Fruit fly (Drosophila melanogaster) Kc167 (cell line): Measurements from ENCODE around the gene Pif1A.

Experiments
- h ChIP-seq: fragments of >200 bp; optimal IDR thresholded peaks from 3 replicates; lab custom pipeline; 2018; ENCODE audit warnings: missing external identifiers
- insv ChIP-seq: fragments of >200 bp; optimal IDR thresholded peaks from 3 replicates; lab custom pipeline; 2018; ENCODE audit warnings: missing external identifiers
- psq ChIP-seq: fragments of >200 bp; optimal IDR thresholded peaks from 2 replicates; lab custom pipeline; 2017; ENCODE audit warnings: missing external identifiers

DNA sequence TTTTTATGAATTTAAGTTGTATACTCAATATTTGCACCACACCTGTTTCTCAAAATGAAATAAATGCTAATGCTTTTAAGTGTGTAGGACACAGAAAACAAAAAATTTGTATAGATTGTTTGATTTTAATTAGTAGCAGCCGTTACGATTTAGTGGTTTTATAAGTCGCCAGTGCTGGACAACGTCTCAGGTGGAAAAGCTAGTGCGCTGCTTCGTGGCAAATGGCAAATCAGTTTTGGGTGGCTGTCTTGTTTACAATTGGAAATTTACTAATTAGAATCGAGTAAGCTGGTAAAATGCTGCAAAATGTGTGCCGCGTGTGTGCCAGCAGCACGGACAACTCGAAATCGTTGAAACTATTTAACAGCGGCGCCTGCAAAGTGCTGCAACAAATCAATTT is 74.3 kb downstream of the Pif1A start, which contains the start of gene CG8159:
- TF ChIP-seq h (lab: Kevin White, UChicago) (no peak), psq (lab: Kevin White, UChicago) (no peak), insv (lab: Kevin White, UChicago) (no peak)
